Fruit fly (Drosophila melanogaster) whole organism, embryonic: ENCODE measurements around the gene CG17612.
A peak's percentile ranks its signal among the peaks of the same experiment; 100 is the strongest.

ENCODE experiments used
- Atf-2 ChIP-seq: fragments of 200-800 bp; sonication (Bioruptor generic); optimal IDR thresholded peaks from 2 replicates; lab custom pipeline; 2016; ENCODE audit warnings: missing biosample characterization, missing genetic modification characterization
- Atf3 ChIP-seq: fragments of 200-800 bp; sonication (Bioruptor generic); optimal IDR thresholded peaks from 3 replicates; lab custom pipeline; 2016; ENCODE audit warnings: missing biosample characterization, missing genetic modification characterization
- Blimp-1 ChIP-seq: fragments of 200-800 bp; sonication (Bioruptor generic); optimal IDR thresholded peaks from 3 replicates; lab custom pipeline; 2018; ENCODE audit warnings: missing biosample characterization, missing genetic modification characterization, mild to moderate bottlenecking, moderate library complexity, missing genetic modification reagents
- CG10565 ChIP-seq: fragments of 200-800 bp; sonication (Bioruptor generic); optimal IDR thresholded peaks from 3 replicates; lab custom pipeline; 2016; ENCODE audit warnings: missing biosample characterization, mild to moderate bottlenecking, missing genetic modification characterization
- CG11695 ChIP-seq: fragments of 200-800 bp; sonication (Bioruptor generic); IDR thresholded peaks from 3 replicates; pipeline ENCODE4 v1.3.6; 2022; ENCODE audit warnings: missing biosample characterization, missing genetic modification characterization
- CG12155 ChIP-seq: fragments of 200-800 bp; sonication (Bioruptor generic); optimal IDR thresholded peaks from 3 replicates; lab custom pipeline; 2016; ENCODE audit warnings: missing biosample characterization, missing genetic modification characterization
- CG14710 ChIP-seq: fragments of 200-800 bp; sonication (Bioruptor generic); optimal IDR thresholded peaks from 3 replicates; lab custom pipeline; 2019; ENCODE audit warnings: missing biosample characterization, mild to moderate bottlenecking, missing genetic modification characterization, moderate library complexity
- CG15514 ChIP-seq: fragments of 200-800 bp; sonication (Bioruptor generic); optimal IDR thresholded peaks from 3 replicates; lab custom pipeline; 2017; ENCODE audit warnings: missing biosample characterization, missing genetic modification characterization, mild to moderate bottlenecking, moderate library complexity, missing genetic modification reagents
- CG18619 ChIP-seq: fragments of 200-800 bp; sonication (Bioruptor generic); optimal IDR thresholded peaks from 3 replicates; lab custom pipeline; 2017; ENCODE audit warnings: missing biosample characterization, mild to moderate bottlenecking, missing genetic modification characterization
- CG31365 ChIP-seq: fragments of 200-800 bp; sonication (Bioruptor generic); optimal IDR thresholded peaks from 2 replicates; lab custom pipeline; 2018; ENCODE audit warnings: missing biosample characterization, mild to moderate bottlenecking, missing genetic modification characterization
- CG32532 ChIP-seq: fragments of 200-800 bp; sonication (Bioruptor generic); IDR thresholded peaks from 2 replicates; pipeline ENCODE4 v1.3.6; 2022; ENCODE audit warnings: missing biosample characterization, missing genetic modification characterization
- CG3281 ChIP-seq: fragments of 200-800 bp; sonication (Bioruptor generic); optimal IDR thresholded peaks from 3 replicates; lab custom pipeline; 2017; ENCODE audit warnings: missing biosample characterization, mild to moderate bottlenecking, missing genetic modification characterization
- CG33213 ChIP-seq: fragments of 200-800 bp; sonication (Bioruptor generic); optimal IDR thresholded peaks from 3 replicates; lab custom pipeline; 2016; ENCODE audit warnings: missing biosample characterization, missing genetic modification characterization
- CG34376 ChIP-seq: fragments of 200-800 bp; sonication (Bioruptor generic); optimal IDR thresholded peaks from 2 replicates; lab custom pipeline; 2018; ENCODE audit warnings: missing biosample characterization, mild to moderate bottlenecking, missing genetic modification characterization
- CG34422 ChIP-seq: fragments of 200-800 bp; sonication (Bioruptor generic); IDR thresholded peaks from 3 replicates; pipeline ENCODE4 v1.3.6; 2022; ENCODE audit warnings: missing biosample characterization, missing genetic modification characterization
- CG6689 ChIP-seq: fragments of 200-800 bp; sonication (Bioruptor generic); IDR thresholded peaks from 2 replicates; pipeline ENCODE4 v1.3.6; 2022; ENCODE audit warnings: missing biosample characterization, missing genetic modification characterization
- CG9817 ChIP-seq: fragments of 200-800 bp; sonication (Bioruptor generic); optimal IDR thresholded peaks from 2 replicates; lab custom pipeline; 2018; ENCODE audit warnings: missing biosample characterization, mild to moderate bottlenecking, missing genetic modification characterization, moderate library complexity
- Camta ChIP-seq: fragments of 200-800 bp; sonication (Bioruptor generic); optimal IDR thresholded peaks from 2 replicates; lab custom pipeline; 2016; ENCODE audit warnings: missing biosample characterization, missing genetic modification characterization
- Chrac-16 ChIP-seq: fragments of 200-800 bp; sonication (Bioruptor generic); optimal IDR thresholded peaks from 3 replicates; lab custom pipeline; 2016; ENCODE audit warnings: missing biosample characterization, missing genetic modification characterization
- Dfd ChIP-seq, 2 experiments: fragments of >200 bp; optimal IDR thresholded peaks; 2 replicates each; lab custom pipeline; 2017; ENCODE audit warnings: missing biosample characterization in 2 of 2, missing genetic modification characterization in 2 of 2
- Ets97D ChIP-seq: fragments of 200-800 bp; sonication (Bioruptor generic); optimal IDR thresholded peaks from 3 replicates; lab custom pipeline; 2016; ENCODE audit warnings: missing biosample characterization, missing genetic modification characterization
- Fer1 ChIP-seq: fragments of 200-800 bp; sonication (Bioruptor generic); optimal IDR thresholded peaks from 2 replicates; lab custom pipeline; 2017; ENCODE audit warnings: missing biosample characterization, mild to moderate bottlenecking, missing genetic modification characterization
- Gsc ChIP-seq: fragments of 200-800 bp; sonication (Bioruptor generic); IDR thresholded peaks from 2 replicates; pipeline ENCODE4 v1.3.6; 2022; ENCODE audit warnings: missing biosample characterization, missing genetic modification characterization
- Hand ChIP-seq: fragments of 200-800 bp; sonication (Bioruptor generic); optimal IDR thresholded peaks from 2 replicates; lab custom pipeline; 2017; ENCODE audit warnings: mild to moderate bottlenecking, missing biosample characterization, missing genetic modification reagents, missing genetic modification characterization
- Hr39 ChIP-seq: fragments of >200 bp; optimal IDR thresholded peaks from 2 replicates; lab custom pipeline; 2017
- Kr ChIP-seq: fragments of 200-800 bp; sonication (Bioruptor generic); optimal IDR thresholded peaks from 2 replicates; lab custom pipeline; 2017; ENCODE audit warnings: missing biosample characterization, mild to moderate bottlenecking, missing genetic modification characterization
- Lhr ChIP-seq: fragments of 200-800 bp; sonication (Bioruptor generic); optimal IDR thresholded peaks from 3 replicates; lab custom pipeline; 2017; ENCODE audit warnings: mild to moderate bottlenecking, missing biosample characterization, missing genetic modification reagents, missing genetic modification characterization
- MBD-R2 ChIP-seq: fragments of 200-800 bp; sonication (Bioruptor generic); IDR thresholded peaks from 2 replicates; pipeline ENCODE4 v1.3.6; 2022; ENCODE audit warnings: missing biosample characterization, missing genetic modification characterization
- Med ChIP-seq: fragments of 200-800 bp; sonication (Bioruptor generic); peaks from one replicate; lab custom pipeline; 2016; ENCODE audit warnings: missing biosample characterization, missing genetic modification characterization, mild to moderate bottlenecking, inconsistent platforms, moderate library complexity
- NfI ChIP-seq: fragments of 200-800 bp; sonication (Bioruptor generic); optimal IDR thresholded peaks from 3 replicates; lab custom pipeline; 2018; ENCODE audit warnings: missing biosample characterization, mild to moderate bottlenecking, missing genetic modification characterization, moderate library complexity
- PHDP ChIP-seq: fragments of 200-800 bp; sonication (Bioruptor generic); optimal IDR thresholded peaks from 3 replicates; lab custom pipeline; 2018; ENCODE audit warnings: missing biosample characterization, mild to moderate bottlenecking, missing genetic modification characterization, moderate library complexity
- Side ChIP-seq: fragments of 200-800 bp; sonication (Bioruptor generic); optimal IDR thresholded peaks from 2 replicates; lab custom pipeline; 2016; ENCODE audit warnings: missing biosample characterization, missing genetic modification characterization
- Six4 ChIP-seq: fragments of 200-800 bp; sonication (Bioruptor generic); optimal IDR thresholded peaks from 2 replicates; lab custom pipeline; 2016; ENCODE audit warnings: missing biosample characterization, missing genetic modification characterization
- Sox100B ChIP-seq: fragments of 200-800 bp; sonication (Bioruptor generic); optimal IDR thresholded peaks from 3 replicates; lab custom pipeline; 2018; ENCODE audit warnings: missing biosample characterization, mild to moderate bottlenecking, missing genetic modification characterization
- Spps ChIP-seq: fragments of 200-800 bp; sonication (Bioruptor generic); optimal IDR thresholded peaks from 2 replicates; lab custom pipeline; 2018; ENCODE audit warnings: missing biosample characterization, mild to moderate bottlenecking, missing genetic modification characterization
- Xrp1 ChIP-seq: fragments of 200-800 bp; sonication (Bioruptor generic); IDR thresholded peaks from 2 replicates; pipeline ENCODE4 v1.3.6; 2022; ENCODE audit warnings: missing biosample characterization, missing genetic modification characterization
- az2 ChIP-seq: fragments of 200-800 bp; sonication (Bioruptor generic); optimal IDR thresholded peaks from 3 replicates; lab custom pipeline; 2016; ENCODE audit warnings: missing biosample characterization, missing genetic modification characterization
- caup ChIP-seq: fragments of 200-800 bp; sonication (Bioruptor generic); optimal IDR thresholded peaks from 3 replicates; lab custom pipeline; 2017; ENCODE audit warnings: missing biosample characterization, mild to moderate bottlenecking, missing genetic modification characterization, moderate library complexity; ENCODE audit not compliant: severe bottlenecking
- cwo ChIP-seq: fragments of 200-800 bp; sonication (Bioruptor generic); optimal IDR thresholded peaks from 3 replicates; lab custom pipeline; 2017; ENCODE audit warnings: missing biosample characterization, missing genetic modification characterization, mild to moderate bottlenecking, moderate library complexity, missing genetic modification reagents
- emc ChIP-seq: fragments of 200-800 bp; sonication (Bioruptor generic); optimal IDR thresholded peaks from 2 replicates; lab custom pipeline; 2016; ENCODE audit warnings: missing biosample characterization, missing genetic modification characterization
- fd3F ChIP-seq: fragments of 200-800 bp; sonication (Bioruptor generic); optimal IDR thresholded peaks from 2 replicates; lab custom pipeline; 2018; ENCODE audit warnings: missing biosample characterization, mild to moderate bottlenecking, missing genetic modification characterization, moderate library complexity
- fd96Cb ChIP-seq: fragments of 200-800 bp; sonication (Bioruptor generic); optimal IDR thresholded peaks from 2 replicates; lab custom pipeline; 2018; ENCODE audit warnings: missing biosample characterization, mild to moderate bottlenecking, missing genetic modification characterization, moderate library complexity
- jigr1 ChIP-seq: fragments of 200-800 bp; sonication (Bioruptor generic); IDR thresholded peaks from 3 replicates; pipeline ENCODE4 v1.3.6; 2022; ENCODE audit warnings: missing biosample characterization, missing genetic modification characterization
- kay ChIP-seq: fragments of 200-800 bp; sonication (Bioruptor generic); optimal IDR thresholded peaks from 2 replicates; lab custom pipeline; 2016; ENCODE audit warnings: missing biosample characterization, missing genetic modification characterization
- knrl ChIP-seq: fragments of 200-800 bp; sonication (Bioruptor generic); IDR thresholded peaks from 3 replicates; pipeline ENCODE4 v1.3.6; 2022; ENCODE audit warnings: missing biosample characterization, missing genetic modification characterization; ENCODE audit not compliant: partially characterized antibody
- lab ChIP-seq: fragments of 200-800 bp; sonication (Bioruptor generic); optimal IDR thresholded peaks from 3 replicates; lab custom pipeline; 2017; ENCODE audit warnings: missing biosample characterization, missing genetic modification characterization, mild to moderate bottlenecking, moderate library complexity, missing genetic modification reagents
- mam ChIP-seq: fragments of 200-800 bp; sonication (Bioruptor generic); optimal IDR thresholded peaks from 3 replicates; lab custom pipeline; 2016; ENCODE audit warnings: missing biosample characterization, missing genetic modification characterization
- org-1 ChIP-seq: fragments of 200-800 bp; sonication (Bioruptor generic); optimal IDR thresholded peaks from 2 replicates; lab custom pipeline; 2017; ENCODE audit warnings: missing biosample characterization, missing genetic modification characterization
- pzg ChIP-seq: fragments of 200-800 bp; sonication (Bioruptor generic); optimal IDR thresholded peaks from 3 replicates; lab custom pipeline; 2018; ENCODE audit warnings: missing biosample characterization, mild to moderate bottlenecking, missing genetic modification characterization, moderate library complexity
- sens ChIP-seq: fragments of 200-800 bp; sonication (Bioruptor generic); peaks from one replicate; lab custom pipeline; 2016; ENCODE audit warnings: missing biosample characterization, missing genetic modification characterization
- slbo ChIP-seq: fragments of 200-800 bp; sonication (Bioruptor generic); IDR thresholded peaks from 2 replicates; pipeline ENCODE4 v1.3.6; 2022; ENCODE audit warnings: missing biosample characterization, missing genetic modification characterization
- stwl ChIP-seq: fragments of 200-800 bp; sonication (Bioruptor generic); optimal IDR thresholded peaks from 3 replicates; lab custom pipeline; 2018; ENCODE audit warnings: missing biosample characterization, mild to moderate bottlenecking, missing genetic modification characterization, moderate library complexity

Gene CG17612

dm6 chr2L:4348545-4348944 lies 34.0 kb downstream of the CG17612 start (continued):
- no peak for TF ChIP-seq Camta
- no peak for TF ChIP-seq Blimp-1 (GFP tag; lab: Kevin White, UChicago)
- TF ChIP-seq MBD-R2 (GFP tag; lab: Robert Waterston, UW) = no peak
- TF ChIP-seq jigr1 (GFP tag; lab: Robert Waterston, UW) = no peak
- no peak for TF ChIP-seq stwl (tag; lab: Kevin White, UChicago)
- no peak for TF ChIP-seq CG34376
- no peak for TF ChIP-seq pzg (GFP tag; lab: Kevin White, UChicago)
- TF ChIP-seq Chrac-16 (GFP tag; lab: Kevin White, UChicago) = no peak
- no peak for TF ChIP-seq slbo (GFP tag; lab: Robert Waterston, UW)
- no peak for TF ChIP-seq Spps (tag; lab: Kevin White, UChicago)
- no peak for TF ChIP-seq fd96Cb (tag; lab: Kevin White, UChicago)
- no peak for TF ChIP-seq knrl
- no peak for TF ChIP-seq kay
- 0 out of 2 replicates have a peak, but pooled peaks have one; percentile 13 for TF ChIP-seq Xrp1
- TF ChIP-seq CG32532 (GFP tag; lab: Robert Waterston, UW) = no peak
- TF ChIP-seq sens (GFP tag; lab: Kevin White, UChicago) = peak; percentile 20
- no peak for TF ChIP-seq Hand (GFP tag; lab: Kevin White, UChicago)
- TF ChIP-seq Side (GFP tag; lab: Kevin White, UChicago) = no peak
- TF ChIP-seq emc (GFP tag; lab: Kevin White, UChicago) = no peak
- no peak for TF ChIP-seq NfI (GFP tag; lab: Kevin White, UChicago)
- no peak for TF ChIP-seq CG10565 (GFP tag; lab: Kevin White, UChicago)
- no peak for TF ChIP-seq Lhr
- TF ChIP-seq fd3F = no peak
- TF ChIP-seq az2 (GFP tag; lab: Kevin White, UChicago) = peak; percentile 11
- TF ChIP-seq CG6689 = no peak
- no peak for TF ChIP-seq CG34422 (GFP tag; lab: Robert Waterston, UW)
- no peak for TF ChIP-seq Kr (GFP tag; lab: Kevin White, UChicago)
- TF ChIP-seq CG3281 = no peak
- no peak for TF ChIP-seq Hr39
- TF ChIP-seq Med (GFP tag; lab: Kevin White, UChicago) = peak; percentile 8
- no peak for TF ChIP-seq CG12155 (GFP tag; lab: Kevin White, UChicago)
- TF ChIP-seq Gsc (GFP tag; lab: Robert Waterston, UW) = no peak
- no peak for TF ChIP-seq CG14710 (tag; lab: Kevin White, UChicago)
- TF ChIP-seq Atf3 (GFP tag; lab: Kevin White, UChicago) = no peak
- TF ChIP-seq CG15514 (GFP tag; lab: Kevin White, UChicago) = no peak
- no peak for TF ChIP-seq CG31365
- TF ChIP-seq, all 482 proteins: peak for 24

- TF ChIP-seq fd96Cb (tag; lab: Kevin White, UChicago) (no peak), CG11695 (GFP tag; lab: Robert Waterston, UW) (no peak), org-1 (GFP tag; lab: Kevin White, UChicago) (no peak), caup (GFP tag; lab: Kevin White, UChicago) (no peak), Six4 (GFP tag; lab: Kevin White, UChicago) (no peak), knrl (no peak; the same call in 2 of the 3 replicates), Atf-2 (GFP tag; lab: Kevin White, UChicago) (no peak), CG18619 (GFP tag; lab: Kevin White, UChicago) (no peak), Ets97D (GFP tag; lab: Kevin White, UChicago) (no peak), CG33213 (GFP tag; lab: Kevin White, UChicago) (no peak), PHDP (tag; lab: Kevin White, UChicago) (no peak), slbo (GFP tag; lab: Robert Waterston, UW) (no peak), Fer1 (GFP tag; lab: Kevin White, UChicago) (peak; percentile 17), lab (no peak), Dfd (GFP tag; optimal IDR thresholded peaks at IDR 0.05; lab: Kevin White, UChicago) (no peak), cwo (GFP tag; lab: Kevin White, UChicago) (no peak), Sox100B (GFP tag; lab: Kevin White, UChicago) (no peak), CG9817 (no peak), mam (GFP tag; lab: Kevin White, UChicago) (no peak)
Observed at dm6 chr2L:4346619-4347310, 35.8 kb downstream of the CG17612 start.
